Worm (Caenorhabditis elegans): Measurements from ENCODE around the gene T21B6.3.

The T21B6.3 gene

DNA sequence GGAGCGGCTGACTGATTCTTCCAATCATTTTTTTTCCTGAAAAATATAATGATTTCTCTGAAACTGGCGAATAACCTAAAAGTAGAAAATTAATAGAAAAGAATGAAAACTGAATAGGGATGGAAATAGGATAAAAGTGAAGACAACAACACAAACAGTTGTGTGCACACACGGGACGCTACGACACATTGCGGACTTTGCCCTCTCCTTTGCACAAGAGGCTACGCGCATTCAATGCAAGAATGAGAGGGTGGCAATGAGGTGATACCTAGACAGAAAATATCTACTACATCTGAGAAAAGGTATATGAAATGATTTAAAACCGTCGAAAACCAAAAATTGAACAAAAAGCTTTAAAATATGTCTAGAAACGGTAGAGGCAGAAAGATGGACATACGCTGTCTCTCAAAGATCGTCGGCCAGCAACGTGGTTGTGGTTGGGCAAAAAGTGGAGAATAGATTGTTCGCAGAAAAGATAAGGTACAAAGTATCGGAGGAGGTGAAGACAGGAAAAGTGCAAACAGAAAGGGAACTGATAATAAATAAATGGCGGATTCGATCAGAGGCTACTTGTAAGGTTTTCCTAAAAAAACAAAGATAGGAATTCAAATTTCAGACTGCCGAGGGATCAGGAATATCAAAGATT, 48.5 kb downstream of the T21B6.3 start, which contains the start of gene suca-1:
TSS of gene suca-1 (minus strand) at position 36 of the 646 bp plus-strand sequence.
- peak; percentile 59; the same call in 1 of the 2 replicates for TF ChIP-seq flt-1 (GFP tag; IDR thresholded peaks at IDR 0.05)
- TF ChIP-seq ztf-29 (GFP tag; IDR thresholded peaks at IDR 0.05), result no peak
- TF ChIP-seq med-1 (GFP tag; optimal IDR thresholded peaks at IDR 0.05; ENCODE audit: insufficient read depth), result no peak

DNA sequence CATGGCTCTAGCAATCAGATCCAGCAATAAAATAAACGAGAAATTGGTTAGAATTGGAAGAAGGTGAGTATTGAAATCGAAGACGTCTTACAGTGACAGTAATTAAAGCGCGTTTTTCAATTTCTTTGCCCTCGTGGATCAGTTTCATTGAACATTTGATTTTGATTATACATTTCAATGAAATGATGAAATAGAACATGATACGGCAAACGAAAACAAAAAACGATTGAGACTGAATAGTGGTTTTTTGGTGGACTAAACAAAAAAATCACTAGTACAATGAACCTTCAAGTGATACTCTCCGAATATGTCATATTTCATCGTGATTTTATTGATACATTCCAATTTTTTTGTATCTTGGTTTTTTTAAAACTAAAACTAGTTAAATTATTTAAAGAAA, 52.3 kb downstream of the T21B6.3 start, which contains the start of gene haly-1:
TSS of gene haly-1 (minus strand) at position 101 of the 400 bp plus-strand sequence.
- TF ChIP-seq tab-1 (GFP tag; IDR thresholded peaks at IDR 0.05) (no peak), klf-2 (GFP tag; conservative IDR thresholded peaks at IDR 0.05) (no peak), ztf-23 (GFP tag; IDR thresholded peaks at IDR 0.05) (no peak), ref-1 (GFP tag; conservative IDR thresholded peaks at IDR 0.05) (no peak), med-1 (GFP tag; optimal IDR thresholded peaks at IDR 0.05; ENCODE audit: insufficient read depth) (no peak), ztf-29 (GFP tag; IDR thresholded peaks at IDR 0.05) (no peak), T22C8.4 (GFP tag; IDR thresholded peaks at IDR 0.05) (no peak), cog-1 (tag; optimal IDR thresholded peaks at IDR 0.05) (no peak), flt-1 (GFP tag; IDR thresholded peaks at IDR 0.05) (no peak)

Measured in whole organism, midembryonic.